Worm (Caenorhabditis elegans) whole organism, L1 larva: ENCODE measurements around the gene B0348.10.

Source experiments
- C04F5.9 ChIP-seq: sonication (generic microtip); optimal IDR thresholded peaks from 2 replicates; lab custom pipeline; 2016; ENCODE audit warnings: missing genetic modification characterization, missing compliant biosample characterization
- C16A3.4 ChIP-seq: fragments of 150-350 bp; optimal IDR thresholded peaks from 2 replicates; lab custom pipeline; 2014; ENCODE audit warnings: missing biosample characterization, missing genetic modification characterization
- C34B4.2 ChIP-seq: sonication (generic microtip); optimal IDR thresholded peaks from 2 replicates; lab custom pipeline; 2017; ENCODE audit warnings: mild to moderate bottlenecking, missing genetic modification characterization, missing compliant biosample characterization
- F16B12.6 ChIP-seq: fragments of 150-350 bp; optimal IDR thresholded peaks from 2 replicates; lab custom pipeline; 2014; ENCODE audit warnings: missing biosample characterization, missing genetic modification characterization
- aha-1 ChIP-seq: fragments of 150-350 bp; optimal IDR thresholded peaks from 2 replicates; lab custom pipeline; 2014; ENCODE audit warnings: missing biosample characterization, missing genetic modification characterization
- ama-1 ChIP-seq: fragments of 150-350 bp; optimal IDR thresholded peaks from 2 replicates; lab custom pipeline; 2014
- blmp-1 ChIP-seq: fragments of 150-350 bp; optimal IDR thresholded peaks from 2 replicates; lab custom pipeline; 2014; ENCODE audit warnings: missing biosample characterization, missing genetic modification characterization
- ceh-63 ChIP-seq: fragments of 200-800 bp; sonication (Bioruptor generic); optimal IDR thresholded peaks from 2 replicates; lab custom pipeline; 2018; ENCODE audit warnings: mild to moderate bottlenecking, missing genetic modification characterization, missing compliant biosample characterization
- ceh-8 ChIP-seq: fragments of 200-800 bp; sonication (Bioruptor generic); optimal IDR thresholded peaks from 2 replicates; lab custom pipeline; 2018; ENCODE audit warnings: mild to moderate bottlenecking, missing genetic modification characterization, moderate library complexity, missing compliant biosample characterization
- ceh-82 ChIP-seq, 3 experiments: fragments of 150-350 bp in 1 of 3; sonication (generic microtip) in 2 of 3; optimal IDR thresholded peaks; 2 replicates each; lab custom pipeline; 2014 to 2017; ENCODE audit warnings: missing biosample characterization in 3 of 3, missing genetic modification characterization in 3 of 3
- ceh-90 ChIP-seq: sonication (generic microtip); optimal IDR thresholded peaks from 2 replicates; lab custom pipeline; 2016; ENCODE audit warnings: missing genetic modification characterization, missing compliant biosample characterization
- ces-1 ChIP-seq: fragments of 150-350 bp; optimal IDR thresholded peaks from 2 replicates; lab custom pipeline; 2014; ENCODE audit warnings: missing biosample characterization, missing genetic modification reagents, missing genetic modification characterization
- dpl-1 ChIP-seq, 3 experiments: fragments of 150-350 bp in 2 of 3; sonication (generic microtip) in 1 of 3; optimal IDR thresholded peaks; 2 replicates each; lab custom pipeline; 2014 to 2017; ENCODE audit warnings: missing biosample characterization in 3 of 3, missing genetic modification characterization in 3 of 3, missing genetic modification reagents in 3 of 3
- efl-1 ChIP-seq, 4 experiments: fragments of 150-350 bp; optimal IDR thresholded peaks in 3 of 4; peaks in 1 of 4; 1 replicate in 1 of 4; 2 replicates in 3 of 4; lab custom pipeline; 2014; ENCODE audit warnings: missing biosample characterization in 2 of 4, missing genetic modification characterization in 2 of 4, missing genetic modification reagents in 2 of 4
- efl-3 ChIP-seq: fragments of 200-800 bp; sonication (Bioruptor generic); optimal IDR thresholded peaks from 2 replicates; lab custom pipeline; 2018; ENCODE audit warnings: mild to moderate bottlenecking, missing genetic modification characterization, missing compliant biosample characterization
- elt-3 ChIP-seq, 6 experiments: fragments of 150-350 bp in 1 of 6; sonication (generic microtip); optimal IDR thresholded peaks; 2 replicates each; lab custom pipeline; 2017 to 2018; ENCODE audit warnings: missing biosample characterization in 6 of 6, missing genetic modification characterization in 6 of 6, inconsistent platforms in 1 of 6
- fkh-10 ChIP-seq: sonication (generic microtip); optimal IDR thresholded peaks from 2 replicates; lab custom pipeline; 2017; ENCODE audit warnings: missing biosample characterization, missing genetic modification reagents, missing genetic modification characterization
- fkh-8 ChIP-seq: sonication (generic microtip); optimal IDR thresholded peaks from 2 replicates; lab custom pipeline; 2016; ENCODE audit warnings: mild to moderate bottlenecking, missing genetic modification characterization, missing compliant biosample characterization
- grh-1 ChIP-seq: fragments of 200-800 bp; sonication (Bioruptor generic); IDR thresholded peaks from 2 replicates; pipeline ENCODE4 v1.3.6; 2022; ENCODE audit warnings: missing genetic modification reagents, missing genetic modification characterization, missing compliant biosample characterization
- irx-1 ChIP-seq: sonication (generic microtip); optimal IDR thresholded peaks from 2 replicates; lab custom pipeline; 2016; ENCODE audit warnings: missing genetic modification characterization, missing compliant biosample characterization
- isw-1 ChIP-seq: fragments of 200-800 bp; sonication (Bioruptor generic); IDR thresholded peaks from 2 replicates; pipeline ENCODE4 v1.3.6; 2022; ENCODE audit warnings: missing genetic modification characterization, missing compliant biosample characterization
- lin-13 ChIP-seq: fragments of 150-350 bp; optimal IDR thresholded peaks from 2 replicates; lab custom pipeline; 2014; ENCODE audit warnings: missing biosample characterization, missing genetic modification reagents, missing genetic modification characterization
- lin-14 ChIP-seq: fragments of 200-800 bp; sonication (Bioruptor generic); optimal IDR thresholded peaks from 2 replicates; lab custom pipeline; 2018; ENCODE audit warnings: mild to moderate bottlenecking, missing genetic modification characterization, moderate library complexity, missing compliant biosample characterization
- lin-15B ChIP-seq: fragments of 150-350 bp; sonication (generic microtip); optimal IDR thresholded peaks from 3 replicates; lab custom pipeline; 2014; ENCODE audit warnings: missing biosample characterization, missing genetic modification characterization
- lin-35 ChIP-seq, 2 experiments: fragments of 150-350 bp; optimal IDR thresholded peaks; 2 replicates each; lab custom pipeline; 2014; ENCODE audit warnings: missing biosample characterization in 2 of 2, missing genetic modification characterization in 2 of 2, missing genetic modification reagents in 2 of 2
- lin-39 ChIP-seq: fragments of 150-350 bp; optimal IDR thresholded peaks from 2 replicates; lab custom pipeline; 2014; ENCODE audit warnings: missing biosample characterization, missing genetic modification reagents, missing genetic modification characterization
- lsy-2 ChIP-seq, 2 experiments: fragments of 150-350 bp; optimal IDR thresholded peaks; 2 replicates each; lab custom pipeline; 2014; ENCODE audit warnings: missing biosample characterization in 2 of 2, missing genetic modification characterization in 2 of 2
- mab-9 ChIP-seq: fragments of 200-800 bp; sonication (Bioruptor generic); IDR thresholded peaks from 2 replicates; pipeline ENCODE4 v1.3.6; 2022; ENCODE audit warnings: missing genetic modification reagents, missing genetic modification characterization, missing compliant biosample characterization
- mdl-1 ChIP-seq, 2 experiments: fragments of 150-350 bp; optimal IDR thresholded peaks; 2 replicates each; lab custom pipeline; 2014 to 2017; ENCODE audit warnings: missing biosample characterization in 2 of 2, missing genetic modification characterization in 2 of 2, inconsistent platforms in 1 of 2
- mep-1 ChIP-seq: fragments of 150-350 bp; optimal IDR thresholded peaks from 2 replicates; lab custom pipeline; 2014; ENCODE audit warnings: missing biosample characterization, missing genetic modification characterization
- nhr-12 ChIP-seq: sonication (generic microtip); optimal IDR thresholded peaks from 2 replicates; lab custom pipeline; 2017; ENCODE audit warnings: missing biosample characterization, missing genetic modification characterization
- nhr-19 ChIP-seq: fragments of 200-800 bp; sonication (Bioruptor generic); conservative IDR thresholded peaks from 2 replicates; pipeline ENCODE4 v1.3.6; 2022; ENCODE audit warnings: missing genetic modification characterization, missing compliant biosample characterization
- nhr-20 ChIP-seq: sonication (generic microtip); optimal IDR thresholded peaks from 2 replicates; lab custom pipeline; 2016; ENCODE audit warnings: mild to moderate bottlenecking, missing genetic modification characterization, missing compliant biosample characterization
- nhr-47 ChIP-seq: sonication (generic microtip); optimal IDR thresholded peaks from 2 replicates; lab custom pipeline; 2016; ENCODE audit warnings: mild to moderate bottlenecking, missing genetic modification characterization, moderate library complexity, missing compliant biosample characterization
- nhr-71 ChIP-seq: sonication (generic microtip); optimal IDR thresholded peaks from 2 replicates; lab custom pipeline; 2016; ENCODE audit warnings: mild to moderate bottlenecking, missing genetic modification characterization, moderate library complexity, missing compliant biosample characterization
- nhr-77 ChIP-seq: fragments of 150-350 bp; optimal IDR thresholded peaks from 2 replicates; lab custom pipeline; 2014; ENCODE audit warnings: missing biosample characterization, missing genetic modification characterization
- nhr-85 ChIP-seq: sonication (generic microtip); peaks from one replicate; lab custom pipeline; 2016; ENCODE audit warnings: missing genetic modification characterization, inconsistent platforms, missing compliant biosample characterization
- pqm-1 ChIP-seq: sonication (generic microtip); optimal IDR thresholded peaks from 3 replicates; lab custom pipeline; 2017; ENCODE audit warnings: missing biosample characterization, missing genetic modification characterization
- rnt-1 ChIP-seq: sonication (generic microtip); optimal IDR thresholded peaks from 2 replicates; lab custom pipeline; 2016; ENCODE audit warnings: mild to moderate bottlenecking, missing genetic modification characterization, moderate library complexity, missing compliant biosample characterization
- skn-1 ChIP-seq: fragments of 150-350 bp; optimal IDR thresholded peaks from 2 replicates; lab custom pipeline; 2014; ENCODE audit warnings: missing biosample characterization, missing genetic modification characterization
- snpc-4 ChIP-seq: fragments of 150-350 bp; optimal IDR thresholded peaks from 2 replicates; lab custom pipeline; 2014; ENCODE audit warnings: missing biosample characterization, missing genetic modification characterization
- snu-23 ChIP-seq: sonication (generic microtip); optimal IDR thresholded peaks from 2 replicates; lab custom pipeline; 2016; ENCODE audit warnings: missing genetic modification characterization, missing compliant biosample characterization
- sup-37 ChIP-seq: fragments of 200-800 bp; sonication (Bioruptor generic); optimal IDR thresholded peaks from 2 replicates; lab custom pipeline; 2018; ENCODE audit warnings: mild to moderate bottlenecking, missing genetic modification characterization, missing compliant biosample characterization
- swsn-7 ChIP-seq: sonication (generic microtip); optimal IDR thresholded peaks from 2 replicates; lab custom pipeline; 2016; ENCODE audit warnings: missing genetic modification characterization, missing compliant biosample characterization
- tbx-2 ChIP-seq: sonication (generic microtip); optimal IDR thresholded peaks from 2 replicates; lab custom pipeline; 2016; ENCODE audit warnings: missing genetic modification characterization, missing compliant biosample characterization
- unc-130 ChIP-seq: fragments of 150-350 bp; optimal IDR thresholded peaks from 2 replicates; lab custom pipeline; 2017; ENCODE audit warnings: missing biosample characterization, missing genetic modification characterization, inconsistent platforms
- xbp-1 ChIP-seq: sonication (generic microtip); optimal IDR thresholded peaks from 2 replicates; lab custom pipeline; 2016; ENCODE audit warnings: missing genetic modification characterization, missing compliant biosample characterization
- zip-4 ChIP-seq: fragments of 200-800 bp; sonication (Bioruptor generic); optimal IDR thresholded peaks from 2 replicates; lab custom pipeline; 2018; ENCODE audit warnings: mild to moderate bottlenecking, missing genetic modification characterization, moderate library complexity, missing compliant biosample characterization

Gene B0348.10

DNA sequence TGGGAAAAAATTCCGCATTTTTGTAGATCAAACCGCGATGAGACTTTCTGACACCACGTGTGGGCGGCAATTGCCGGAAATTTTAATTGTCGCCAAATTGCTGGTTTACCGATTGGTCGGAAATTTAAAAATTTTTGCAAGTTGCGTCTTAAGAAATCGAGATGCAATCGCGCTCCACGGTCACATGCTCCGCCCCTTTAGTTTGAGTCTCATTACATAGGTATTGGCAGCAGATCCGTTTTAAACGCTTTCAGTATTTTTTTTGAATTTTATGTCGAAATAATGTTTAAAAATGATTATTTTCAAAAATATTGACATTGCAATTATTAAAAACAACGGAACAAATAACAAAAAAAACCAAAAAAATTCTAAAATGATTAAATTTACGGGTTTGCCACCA, 3.2 kb upstream of the B0348.10 start:
- TF ChIP-seq irx-1 (tag; lab: Kevin White, UChicago) (no peak), C34B4.2 (tag; lab: Kevin White, UChicago) (no peak), efl-3 (no peak), sup-37 (GFP tag; lab: Kevin White, UChicago) (no peak), mab-9 (GFP tag; lab: Robert Waterston, UW) (no peak), efl-1 (optimal IDR thresholded peaks at IDR 0.05; lab: Kevin White, UChicago) (no peak), efl-1 (GFP tag; optimal IDR thresholded peaks at IDR 0.05 in 1 of 2; lab: Kevin White, UChicago) (peak in 1 of 2 experiments; percentile 91), grh-1 (no peak), swsn-7 (tag; lab: Kevin White, UChicago) (no peak), ceh-90 (no peak)

DNA sequence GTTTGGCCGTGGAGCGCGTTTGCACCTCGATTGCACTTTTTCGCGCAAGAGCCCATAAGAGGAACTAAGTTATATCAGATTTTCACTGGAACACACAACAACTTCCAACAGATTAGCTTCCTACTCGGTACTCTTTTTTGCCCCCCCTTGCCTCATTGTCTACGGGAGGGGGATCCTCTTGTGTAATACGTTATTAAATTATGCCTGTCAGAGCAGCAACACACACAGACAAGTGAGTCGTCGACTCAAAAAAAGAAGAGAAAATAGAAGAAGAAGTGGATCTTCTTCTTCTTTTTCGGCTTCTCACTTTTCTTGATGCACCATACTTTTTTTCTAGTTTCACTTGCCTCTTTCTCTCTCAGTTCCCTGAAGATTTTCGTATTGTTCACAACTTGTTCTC, 2.6 kb upstream of the B0348.10 start:
- TF ChIP-seq fkh-10 = peak; percentile 59
- TF ChIP-seq ces-1 (GFP tag; lab: Kevin White, UChicago) = peak; percentile 54
- no peak for TF ChIP-seq irx-1 (tag; lab: Kevin White, UChicago)
- TF ChIP-seq lin-14 = peak; percentile 61
- peak; percentile 1 for TF ChIP-seq nhr-47 (tag; lab: Kevin White, UChicago)

DNA sequence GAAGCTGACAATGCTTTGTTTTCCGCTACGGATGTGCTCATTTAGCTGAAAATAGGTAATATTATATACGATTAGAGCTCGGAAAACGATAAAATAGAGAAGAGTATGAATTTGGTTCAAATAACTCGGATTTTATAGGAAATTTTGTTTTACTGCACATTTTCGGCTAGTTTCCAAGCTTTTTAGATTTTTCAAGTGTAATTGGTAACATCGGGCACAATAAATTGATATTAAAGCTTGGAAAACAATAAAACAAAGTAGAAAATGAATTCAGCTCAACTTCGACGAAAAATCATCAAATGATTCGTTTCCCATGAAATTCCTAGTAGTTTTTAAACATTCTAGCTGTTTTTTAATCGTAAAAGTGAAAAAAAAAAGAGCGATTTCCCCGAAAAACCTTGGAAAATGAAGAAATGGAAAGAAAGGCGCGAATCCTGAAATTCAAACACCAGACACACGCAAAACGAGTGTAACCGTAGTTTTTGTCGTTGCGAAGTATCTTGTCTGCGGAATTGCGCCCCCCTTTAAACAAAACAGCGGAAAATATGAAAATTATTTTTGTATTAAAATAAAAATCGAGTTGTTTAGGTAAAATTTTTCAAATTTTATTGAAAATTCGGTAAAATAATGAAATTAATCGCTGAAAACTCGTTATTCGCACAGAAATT, 627 bp downstream of the B0348.10 start, which contains the start of gene ife-3:
ife-3 (minus strand) TSS at position 51 of the 668 bp plus-strand sequence.
- TF ChIP-seq pqm-1 (tag; lab: Kevin White, UChicago) = no peak
- TF ChIP-seq tbx-2 (tag; lab: Kevin White, UChicago) = peak; percentile 11
- TF ChIP-seq lin-39 (tag; lab: Kevin White, UChicago) = peak; percentile 23
- TF ChIP-seq snu-23 (GFP tag; lab: Kevin White, UChicago) = peak; percentile 42
- peak; percentile 67 for TF ChIP-seq ama-1
- TF ChIP-seq efl-1 (optimal IDR thresholded peaks at IDR 0.05; lab: Kevin White, UChicago) = peak; percentile 76 to 92
- TF ChIP-seq efl-1 (GFP tag; optimal IDR thresholded peaks at IDR 0.05 in 1 of 2; lab: Kevin White, UChicago) = peak; percentile 90 to 99
- TF ChIP-seq ceh-90 = no peak
- peak; percentile 18 for TF ChIP-seq mep-1 (tag; lab: Kevin White, UChicago)
- TF ChIP-seq C16A3.4 (tag; lab: Kevin White, UChicago) = peak; percentile 66
- TF ChIP-seq nhr-19 (GFP tag; lab: Robert Waterston, UW) = peak; percentile 41
- no peak for TF ChIP-seq lin-14
- TF ChIP-seq fkh-10 = no peak
- TF ChIP-seq rnt-1 = peak; percentile 50
- TF ChIP-seq nhr-20 (tag; lab: Kevin White, UChicago) = peak; percentile 38
- TF ChIP-seq nhr-77 (tag; lab: Kevin White, UChicago) = peak; percentile 6
- TF ChIP-seq elt-3 (tag; optimal IDR thresholded peaks at IDR 0.05; lab: Kevin White, UChicago) = peak in 2 of 6 experiments; percentile 17 to 65
- peak; percentile 66 for TF ChIP-seq unc-130 (tag; lab: Kevin White, UChicago)
- no peak for TF ChIP-seq zip-4 (GFP tag; lab: Kevin White, UChicago)
- TF ChIP-seq lin-15B (tag; lab: Kevin White, UChicago) = peak; percentile 22
- TF ChIP-seq dpl-1 (GFP tag; optimal IDR thresholded peaks at IDR 0.05; lab: Kevin White, UChicago) = peak; percentile 92 to 94 (median 93)
- TF ChIP-seq mdl-1 (tag; optimal IDR thresholded peaks at IDR 0.05; lab: Kevin White, UChicago) = peak in 1 of 2 experiments; percentile 29
- peak; percentile 96 to 98 for TF ChIP-seq lsy-2 (tag; optimal IDR thresholded peaks at IDR 0.05; lab: Kevin White, UChicago)
- peak; percentile 88 to 97 for TF ChIP-seq lin-35 (GFP tag; optimal IDR thresholded peaks at IDR 0.05; lab: Kevin White, UChicago)
- TF ChIP-seq isw-1 (GFP tag; lab: Robert Waterston, UW) = 0 out of 2 replicates have a peak, but pooled peaks have one; percentile 1
- peak; percentile 82 for TF ChIP-seq nhr-85 (tag; lab: Kevin White, UChicago)
- TF ChIP-seq aha-1 (tag; lab: Kevin White, UChicago) = no peak
- TF ChIP-seq ceh-63 (GFP tag; lab: Kevin White, UChicago) = no peak
- peak; percentile 69 for TF ChIP-seq blmp-1 (tag; lab: Kevin White, UChicago)
- TF ChIP-seq xbp-1 = peak; percentile 30
- TF ChIP-seq snpc-4 (tag; lab: Kevin White, UChicago) = peak; percentile 19
- TF ChIP-seq skn-1 (tag; lab: Kevin White, UChicago) = peak; percentile 47
- no peak for TF ChIP-seq ceh-8 (GFP tag; lab: Kevin White, UChicago)
- no peak for TF ChIP-seq fkh-8
- TF ChIP-seq lin-13 = peak; percentile 9
- TF ChIP-seq nhr-12 = no peak
- TF ChIP-seq F16B12.6 = peak; percentile 12
- TF ChIP-seq C04F5.9 (tag; lab: Kevin White, UChicago) = no peak
- TF ChIP-seq nhr-71 (tag; lab: Kevin White, UChicago) = peak; percentile 42
- TF ChIP-seq ceh-82 (tag; optimal IDR thresholded peaks at IDR 0.05; lab: Kevin White, UChicago) = peak in 1 of 3 experiments; percentile 35
